Worm (Caenorhabditis elegans): ENCODE measurements around the gene str-44.

DNA sequence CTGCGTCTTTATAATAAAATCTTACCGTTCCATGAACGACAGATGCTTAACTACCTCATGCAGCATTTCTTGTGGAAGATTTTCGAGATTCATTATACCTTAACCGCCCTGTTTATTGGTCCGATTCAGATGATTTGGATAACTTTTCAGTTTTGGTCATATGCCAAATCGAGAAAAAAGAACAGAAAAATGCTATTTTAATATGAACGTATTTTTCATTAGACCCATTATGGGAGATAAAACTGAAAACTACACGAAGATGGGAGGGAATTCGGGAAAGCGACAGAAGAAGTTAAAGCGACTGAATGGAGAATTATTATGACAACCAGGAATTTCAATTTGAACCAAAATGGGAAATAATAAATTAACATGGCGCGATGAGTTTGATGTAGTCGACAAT is 50.1 kb downstream of the str-44 start, which contains the start of gene R13A1.10:
- TF ChIP-seq W03F9.2 (tag; optimal IDR thresholded peaks at IDR 0.05) (no peak), him-1 (tag; optimal IDR thresholded peaks at IDR 0.05) (no peak), dao-5 (tag; optimal IDR thresholded peaks at IDR 0.05) (no peak)

Measured in whole organism, L4/young adult.